Fruit fly (Drosophila melanogaster) whole organism, embryonic: ENCODE results near the gene Etl1.

Experiments
- Atf6 ChIP-seq: fragments of 200-800 bp; sonication (Bioruptor generic); IDR thresholded peaks from 2 replicates; pipeline ENCODE4 v1.3.6; 2022; ENCODE audit warnings: missing biosample characterization, missing genetic modification characterization
- B-H1 ChIP-seq: fragments of 200-800 bp; sonication (Bioruptor generic); IDR thresholded peaks from 3 replicates; pipeline ENCODE4 v1.3.6; 2022; ENCODE audit warnings: missing biosample characterization, missing genetic modification characterization
- Bdp1 ChIP-seq: fragments of 200-800 bp; sonication (Bioruptor generic); optimal IDR thresholded peaks from 3 replicates; lab custom pipeline; 2016; ENCODE audit warnings: missing biosample characterization, missing genetic modification characterization
- CG12219 ChIP-seq: fragments of 200-800 bp; sonication (Bioruptor generic); optimal IDR thresholded peaks from 3 replicates; lab custom pipeline; 2018; ENCODE audit warnings: missing biosample characterization, mild to moderate bottlenecking, missing genetic modification characterization
- CG12942 ChIP-seq: fragments of 200-800 bp; sonication (Bioruptor generic); optimal IDR thresholded peaks from 3 replicates; lab custom pipeline; 2016; ENCODE audit warnings: missing biosample characterization, missing genetic modification characterization
- CG13624 ChIP-seq: fragments of 200-800 bp; sonication (Bioruptor generic); optimal IDR thresholded peaks from 2 replicates; lab custom pipeline; 2016; ENCODE audit warnings: missing biosample characterization, missing genetic modification characterization
- CG15011 ChIP-seq: fragments of 200-800 bp; sonication (Bioruptor generic); optimal IDR thresholded peaks from 3 replicates; lab custom pipeline; 2018; ENCODE audit warnings: missing biosample characterization, mild to moderate bottlenecking, missing genetic modification characterization
- CG15073 ChIP-seq: fragments of 200-800 bp; sonication (Bioruptor generic); optimal IDR thresholded peaks from 2 replicates; lab custom pipeline; 2016; ENCODE audit warnings: missing biosample characterization, missing genetic modification characterization
- CG15514 ChIP-seq: fragments of 200-800 bp; sonication (Bioruptor generic); optimal IDR thresholded peaks from 3 replicates; lab custom pipeline; 2017; ENCODE audit warnings: missing biosample characterization, missing genetic modification characterization, mild to moderate bottlenecking, moderate library complexity, missing genetic modification reagents
- CG17186 ChIP-seq: fragments of 200-800 bp; sonication (Bioruptor generic); optimal IDR thresholded peaks from 3 replicates; lab custom pipeline; 2017; ENCODE audit warnings: missing biosample characterization, missing genetic modification reagents, missing genetic modification characterization
- CG17568 ChIP-seq: fragments of 200-800 bp; sonication (Bioruptor generic); optimal IDR thresholded peaks from 2 replicates; lab custom pipeline; 2018; ENCODE audit warnings: missing biosample characterization, mild to moderate bottlenecking, missing genetic modification characterization, moderate library complexity
- CG3726 ChIP-seq: fragments of 200-800 bp; sonication (Bioruptor generic); IDR thresholded peaks from 3 replicates; pipeline ENCODE4, ENCODE4 v1.3.6; 2022; ENCODE audit warnings: missing biosample characterization, missing genetic modification characterization
- CG4360 ChIP-seq: fragments of 200-800 bp; sonication (Bioruptor generic); IDR thresholded peaks from 2 replicates; pipeline ENCODE4 v1.3.6; 2022; ENCODE audit warnings: missing biosample characterization, missing genetic modification characterization
- CG8478 ChIP-seq: fragments of >200 bp; optimal IDR thresholded peaks from 2 replicates; lab custom pipeline; 2018
- CoRest ChIP-seq: fragments of 200-800 bp; sonication (Bioruptor generic); optimal IDR thresholded peaks from 3 replicates; lab custom pipeline; 2018; ENCODE audit warnings: missing biosample characterization, mild to moderate bottlenecking, missing genetic modification characterization, moderate library complexity
- D19A ChIP-seq: fragments of 200-800 bp; optimal IDR thresholded peaks from 3 replicates; lab custom pipeline; 2019; ENCODE audit warnings: missing biosample characterization, mild to moderate bottlenecking, missing genetic modification characterization, moderate library complexity
- D19B ChIP-seq: fragments of 200-800 bp; sonication (Bioruptor generic); optimal IDR thresholded peaks from 2 replicates; lab custom pipeline; 2017; ENCODE audit warnings: missing biosample characterization, mild to moderate bottlenecking, missing genetic modification characterization
- Dek ChIP-seq: fragments of 200-800 bp; sonication (Bioruptor generic); optimal IDR thresholded peaks from 3 replicates; lab custom pipeline; 2019; ENCODE audit warnings: missing biosample characterization, mild to moderate bottlenecking, missing genetic modification characterization, moderate library complexity
- Ets97D ChIP-seq: fragments of 200-800 bp; sonication (Bioruptor generic); optimal IDR thresholded peaks from 3 replicates; lab custom pipeline; 2016; ENCODE audit warnings: missing biosample characterization, missing genetic modification characterization
- GATAe ChIP-seq: fragments of 200-800 bp; sonication (Bioruptor generic); conservative IDR thresholded peaks from 2 replicates; pipeline ENCODE4 v1.3.6; 2022; ENCODE audit warnings: missing biosample characterization, missing genetic modification characterization
- Gsc ChIP-seq: fragments of 200-800 bp; sonication (Bioruptor generic); IDR thresholded peaks from 2 replicates; pipeline ENCODE4 v1.3.6; 2022; ENCODE audit warnings: missing biosample characterization, missing genetic modification characterization
- Gug ChIP-seq: fragments of 200-800 bp; sonication (Bioruptor generic); IDR thresholded peaks from 4 replicates; pipeline ENCODE4 v1.3.6; 2022; ENCODE audit warnings: missing biosample characterization, missing genetic modification characterization
- H15 ChIP-seq: fragments of 200-800 bp; sonication (Bioruptor generic); IDR thresholded peaks from 3 replicates; pipeline ENCODE4 v1.3.6; 2022; ENCODE audit warnings: missing biosample characterization, missing genetic modification characterization
- Hsf ChIP-seq: fragments of 200-800 bp; sonication (Bioruptor generic); optimal IDR thresholded peaks from 3 replicates; lab custom pipeline; 2016; ENCODE audit warnings: missing biosample characterization, missing genetic modification characterization
- Kr ChIP-seq: fragments of 200-800 bp; sonication (Bioruptor generic); optimal IDR thresholded peaks from 2 replicates; lab custom pipeline; 2017; ENCODE audit warnings: missing biosample characterization, mild to moderate bottlenecking, missing genetic modification characterization
- Med ChIP-seq: fragments of 200-800 bp; sonication (Bioruptor generic); peaks from one replicate; lab custom pipeline; 2016; ENCODE audit warnings: missing biosample characterization, missing genetic modification characterization, mild to moderate bottlenecking, inconsistent platforms, moderate library complexity
- Mrtf ChIP-seq: fragments of 200-800 bp; sonication (Bioruptor generic); IDR thresholded peaks from 3 replicates; pipeline ENCODE4 v1.3.6; 2022; ENCODE audit warnings: missing biosample characterization, missing genetic modification characterization
- NFAT ChIP-seq: fragments of 200-800 bp; sonication (Bioruptor generic); IDR thresholded peaks from 2 replicates; pipeline ENCODE4 v1.3.6; 2022; ENCODE audit warnings: missing biosample characterization, missing genetic modification characterization
- NK7.1 ChIP-seq: fragments of 200-800 bp; sonication (Bioruptor generic); optimal IDR thresholded peaks from 3 replicates; lab custom pipeline; 2016; ENCODE audit warnings: missing biosample characterization, missing genetic modification characterization
- NfI ChIP-seq: fragments of 200-800 bp; sonication (Bioruptor generic); optimal IDR thresholded peaks from 3 replicates; lab custom pipeline; 2018; ENCODE audit warnings: missing biosample characterization, mild to moderate bottlenecking, missing genetic modification characterization, moderate library complexity
- Oli ChIP-seq: fragments of 200-800 bp; sonication (Bioruptor generic); optimal IDR thresholded peaks from 2 replicates; lab custom pipeline; 2018; ENCODE audit warnings: missing biosample characterization, mild to moderate bottlenecking, missing genetic modification characterization, moderate library complexity
- Side ChIP-seq: fragments of 200-800 bp; sonication (Bioruptor generic); optimal IDR thresholded peaks from 2 replicates; lab custom pipeline; 2016; ENCODE audit warnings: missing biosample characterization, missing genetic modification characterization
- caup ChIP-seq: fragments of 200-800 bp; sonication (Bioruptor generic); optimal IDR thresholded peaks from 3 replicates; lab custom pipeline; 2017; ENCODE audit warnings: missing biosample characterization, mild to moderate bottlenecking, missing genetic modification characterization, moderate library complexity; ENCODE audit not compliant: severe bottlenecking
- ci ChIP-seq: fragments of 200-800 bp; sonication (Bioruptor generic); IDR thresholded peaks from 3 replicates; pipeline ENCODE4 v1.3.6; 2022; ENCODE audit warnings: missing biosample characterization, missing genetic modification characterization
- crc ChIP-seq: fragments of 200-800 bp; sonication (Bioruptor generic); optimal IDR thresholded peaks from 2 replicates; lab custom pipeline; 2016; ENCODE audit warnings: missing biosample characterization, missing genetic modification characterization
- disco-r ChIP-seq: fragments of 200-800 bp; sonication (Bioruptor generic); optimal IDR thresholded peaks from 2 replicates; lab custom pipeline; 2016; ENCODE audit warnings: missing biosample characterization, missing genetic modification characterization
- dm ChIP-seq: fragments of 200-800 bp; sonication (Bioruptor generic); optimal IDR thresholded peaks from 3 replicates; lab custom pipeline; 2016; ENCODE audit warnings: missing biosample characterization, missing genetic modification characterization
- ewg ChIP-seq: fragments of 200-800 bp; sonication (Bioruptor generic); optimal IDR thresholded peaks from 3 replicates; lab custom pipeline; 2017; ENCODE audit warnings: mild to moderate bottlenecking, missing biosample characterization, missing genetic modification reagents, missing genetic modification characterization
- fd64A ChIP-seq: fragments of 200-800 bp; sonication (Bioruptor generic); optimal IDR thresholded peaks from 3 replicates; lab custom pipeline; 2018; ENCODE audit warnings: missing biosample characterization, mild to moderate bottlenecking, missing genetic modification characterization
- gce ChIP-seq: fragments of 200-800 bp; sonication (Bioruptor generic); IDR thresholded peaks from 3 replicates; pipeline ENCODE4 v1.3.6; 2022; ENCODE audit warnings: missing biosample characterization, missing genetic modification characterization
- her ChIP-seq: fragments of 200-800 bp; sonication (Bioruptor generic); optimal IDR thresholded peaks from 2 replicates; lab custom pipeline; 2016; ENCODE audit warnings: missing biosample characterization, missing genetic modification characterization
- lab ChIP-seq: fragments of 200-800 bp; sonication (Bioruptor generic); optimal IDR thresholded peaks from 3 replicates; lab custom pipeline; 2017; ENCODE audit warnings: missing biosample characterization, missing genetic modification characterization, mild to moderate bottlenecking, moderate library complexity, missing genetic modification reagents
- mld ChIP-seq: fragments of 200-800 bp; sonication (Bioruptor generic); IDR thresholded peaks from 3 replicates; pipeline ENCODE4 v1.3.6; 2022; ENCODE audit warnings: missing biosample characterization, missing genetic modification characterization; ENCODE audit not compliant: partially characterized antibody
- nau ChIP-seq: fragments of 200-800 bp; sonication (Bioruptor generic); optimal IDR thresholded peaks from 3 replicates; lab custom pipeline; 2017; ENCODE audit warnings: missing biosample characterization, mild to moderate bottlenecking, missing genetic modification characterization, missing genetic modification reagents
- nerfin-2 ChIP-seq: fragments of 200-800 bp; sonication (Bioruptor generic); IDR thresholded peaks from 2 replicates; pipeline ENCODE4 v1.3.6; 2022; ENCODE audit warnings: missing biosample characterization, missing genetic modification characterization; ENCODE audit not compliant: partially characterized antibody
- onecut ChIP-seq: fragments of 200-800 bp; sonication (Bioruptor generic); IDR thresholded peaks from 2 replicates; pipeline ENCODE4 v1.3.6; 2022; ENCODE audit warnings: missing biosample characterization, missing genetic modification characterization
- pb ChIP-seq: fragments of 200-800 bp; sonication (Bioruptor generic); optimal IDR thresholded peaks from 3 replicates; lab custom pipeline; 2016; ENCODE audit warnings: missing biosample characterization, missing genetic modification characterization
- repo ChIP-seq: fragments of 200-800 bp; sonication (Bioruptor generic); optimal IDR thresholded peaks from 2 replicates; lab custom pipeline; 2016; ENCODE audit warnings: missing biosample characterization, missing genetic modification characterization
- salm ChIP-seq: fragments of 200-800 bp; sonication (Bioruptor generic); optimal IDR thresholded peaks from 2 replicates; lab custom pipeline; 2018; ENCODE audit warnings: missing biosample characterization, mild to moderate bottlenecking, missing genetic modification characterization
- scrt ChIP-seq: fragments of 200-800 bp; sonication (Bioruptor generic); optimal IDR thresholded peaks from 2 replicates; lab custom pipeline; 2018; ENCODE audit warnings: missing biosample characterization, mild to moderate bottlenecking, missing genetic modification characterization, moderate library complexity
- tio ChIP-seq: fragments of 200-800 bp; sonication (Bioruptor generic); optimal IDR thresholded peaks from 2 replicates; lab custom pipeline; 2017; ENCODE audit warnings: missing biosample characterization, missing genetic modification characterization, inconsistent platforms
- zfh1 ChIP-seq: fragments of 200-800 bp; sonication (Bioruptor generic); IDR thresholded peaks from 3 replicates; pipeline ENCODE4 v1.3.6; 2022; ENCODE audit warnings: missing biosample characterization, missing genetic modification characterization

Etl1 gene

dm6 chr2L:9908468-9908967 is 3.9 kb downstream of the Etl1 start, which contains the start of gene CG13124 (continued):
- no peak for TF ChIP-seq Gug (GFP tag; lab: Robert Waterston, UW)
- TF ChIP-seq dm (GFP tag; lab: Kevin White, UChicago), result no peak
- no peak for TF ChIP-seq CG15011 (GFP tag; lab: Kevin White, UChicago)
- peak; percentile 50 for TF ChIP-seq lab (GFP tag; lab: Kevin White, UChicago)
- peak; percentile 36 for TF ChIP-seq CG12219
- no peak for TF ChIP-seq CG4360
- TF ChIP-seq Med, result peak; percentile 34
- no peak for TF ChIP-seq Oli (tag; lab: Kevin White, UChicago)
- no peak for TF ChIP-seq crc (GFP tag; lab: Kevin White, UChicago)
- TF ChIP-seq gce (GFP tag; lab: Robert Waterston, UW), result no peak
- no peak for TF ChIP-seq CG12942 (GFP tag; lab: Kevin White, UChicago)
- peak; percentile 16 for TF ChIP-seq salm (tag; lab: Kevin White, UChicago)
- TF ChIP-seq onecut (GFP tag; lab: Robert Waterston, UW), result no peak
- no peak for TF ChIP-seq Hsf
- TF ChIP-seq Atf6 (GFP tag; lab: Robert Waterston, UW), result peak; percentile 59
- TF ChIP-seq CG17568, result peak; percentile 50
- peak; percentile 21 for TF ChIP-seq her (GFP tag; lab: Kevin White, UChicago)
- no peak for TF ChIP-seq GATAe (GFP tag; lab: Robert Waterston, UW)
- TF ChIP-seq zfh1 (GFP tag; lab: Robert Waterston, UW), result no peak
- no peak for TF ChIP-seq Dek (tag; lab: Kevin White, UChicago)
- TF ChIP-seq NFAT (GFP tag; lab: Robert Waterston, UW), result peak; percentile 25; the same call in 1 of the 2 replicates
- TF ChIP-seq Kr (GFP tag; lab: Kevin White, UChicago), result no peak
- TF ChIP-seq CG15514 (GFP tag; lab: Kevin White, UChicago), result peak; percentile 43
- peak; percentile 66; the same call in 2 of the 3 replicates for TF ChIP-seq ci (GFP tag; lab: Robert Waterston, UW)
- TF ChIP-seq Bdp1 (GFP tag; lab: Kevin White, UChicago), result no peak
- no peak for TF ChIP-seq CoRest (tag; lab: Kevin White, UChicago)
- no peak for TF ChIP-seq Mrtf (GFP tag; lab: Robert Waterston, UW)
- TF ChIP-seq NfI (GFP tag; lab: Kevin White, UChicago), result peak; percentile 32
- TF ChIP-seq nerfin-2 (GFP tag; lab: Robert Waterston, UW), result no peak
- TF ChIP-seq CG8478, result no peak
- no peak for TF ChIP-seq CG15073 (GFP tag; lab: Kevin White, UChicago)
- no peak for TF ChIP-seq disco-r
- no peak for TF ChIP-seq H15 (GFP tag; lab: Robert Waterston, UW)
- TF ChIP-seq nau (GFP tag; lab: Kevin White, UChicago), result no peak
- no peak for TF ChIP-seq CG3726 (GFP tag; lab: Robert Waterston, UW)
- TF ChIP-seq CG13624 (GFP tag; lab: Kevin White, UChicago), result peak; percentile 22
- no peak for TF ChIP-seq repo (GFP tag; lab: Kevin White, UChicago)
- no peak for TF ChIP-seq B-H1 (GFP tag; lab: Robert Waterston, UW)
- TF ChIP-seq mld (GFP tag; lab: Robert Waterston, UW), result no peak
- no peak for TF ChIP-seq tio
- no peak for TF ChIP-seq D19A (tag; lab: Kevin White, UChicago)
- no peak for TF ChIP-seq Ets97D (GFP tag; lab: Kevin White, UChicago)
- TF ChIP-seq D19B (GFP tag; lab: Kevin White, UChicago), result no peak
- no peak for TF ChIP-seq caup (GFP tag; lab: Kevin White, UChicago)
- no peak for TF ChIP-seq Side (GFP tag; lab: Kevin White, UChicago)
- TF ChIP-seq ewg (GFP tag; lab: Kevin White, UChicago), result no peak
- TF ChIP-seq Gsc (GFP tag; lab: Robert Waterston, UW), result no peak
- TF ChIP-seq fd64A (GFP tag; lab: Kevin White, UChicago), result no peak
- no peak for TF ChIP-seq pb (GFP tag; lab: Kevin White, UChicago)
- TF ChIP-seq CG17186 (GFP tag; lab: Kevin White, UChicago), result no peak
- TF ChIP-seq scrt (GFP tag; lab: Kevin White, UChicago), result no peak
- no peak for TF ChIP-seq NK7.1 (GFP tag; lab: Kevin White, UChicago)
